Worm (Caenorhabditis elegans) whole organism, L1 larva: Measurements from ENCODE around the gene cal-1.

Experiments used
- C04F5.9 ChIP-seq: sonication (generic microtip); optimal IDR thresholded peaks from 2 replicates; lab custom pipeline; 2016; ENCODE audit warnings: missing genetic modification characterization, missing compliant biosample characterization
- C16A3.4 ChIP-seq: fragments of 150-350 bp; optimal IDR thresholded peaks from 2 replicates; lab custom pipeline; 2014; ENCODE audit warnings: missing biosample characterization, missing genetic modification characterization
- C34B4.2 ChIP-seq: sonication (generic microtip); optimal IDR thresholded peaks from 2 replicates; lab custom pipeline; 2017; ENCODE audit warnings: mild to moderate bottlenecking, missing genetic modification characterization, missing compliant biosample characterization
- F16B12.6 ChIP-seq: fragments of 150-350 bp; optimal IDR thresholded peaks from 2 replicates; lab custom pipeline; 2014; ENCODE audit warnings: missing biosample characterization, missing genetic modification characterization
- aha-1 ChIP-seq: fragments of 150-350 bp; optimal IDR thresholded peaks from 2 replicates; lab custom pipeline; 2014; ENCODE audit warnings: missing biosample characterization, missing genetic modification characterization
- alr-1 ChIP-seq: fragments of 200-800 bp; sonication (Bioruptor generic); optimal IDR thresholded peaks from 2 replicates; lab custom pipeline; 2018; ENCODE audit warnings: borderline replicate concordance, mild to moderate bottlenecking, missing genetic modification characterization, missing compliant biosample characterization
- aly-2 ChIP-seq: fragments of 150-350 bp; optimal IDR thresholded peaks from 2 replicates; lab custom pipeline; 2014; ENCODE audit warnings: missing biosample characterization, missing genetic modification characterization
- ceh-63 ChIP-seq: fragments of 200-800 bp; sonication (Bioruptor generic); optimal IDR thresholded peaks from 2 replicates; lab custom pipeline; 2018; ENCODE audit warnings: mild to moderate bottlenecking, missing genetic modification characterization, missing compliant biosample characterization
- dpl-1 ChIP-seq, 3 experiments: fragments of 150-350 bp in 2 of 3; sonication (generic microtip) in 1 of 3; optimal IDR thresholded peaks; 2 replicates each; lab custom pipeline; 2014 to 2017; ENCODE audit warnings: missing biosample characterization in 3 of 3, missing genetic modification characterization in 3 of 3, missing genetic modification reagents in 3 of 3
- dsc-1 ChIP-seq: sonication (generic microtip); optimal IDR thresholded peaks from 2 replicates; lab custom pipeline; 2016; ENCODE audit warnings: mild to moderate bottlenecking, missing genetic modification characterization, missing compliant biosample characterization
- efl-3 ChIP-seq: fragments of 200-800 bp; sonication (Bioruptor generic); optimal IDR thresholded peaks from 2 replicates; lab custom pipeline; 2018; ENCODE audit warnings: mild to moderate bottlenecking, missing genetic modification characterization, missing compliant biosample characterization
- elt-3 ChIP-seq, 6 experiments: fragments of 150-350 bp in 1 of 6; sonication (generic microtip); optimal IDR thresholded peaks; 2 replicates each; lab custom pipeline; 2017 to 2018; ENCODE audit warnings: missing biosample characterization in 6 of 6, missing genetic modification characterization in 6 of 6, inconsistent platforms in 1 of 6
- ets-5 ChIP-seq: fragments of 200-800 bp; sonication (Bioruptor generic); IDR thresholded peaks from 2 replicates; pipeline ENCODE4 v1.3.6; 2022; ENCODE audit warnings: missing genetic modification characterization, missing compliant biosample characterization
- fkh-10 ChIP-seq: sonication (generic microtip); optimal IDR thresholded peaks from 2 replicates; lab custom pipeline; 2017; ENCODE audit warnings: missing biosample characterization, missing genetic modification reagents, missing genetic modification characterization
- hlh-17 ChIP-seq: fragments of 200-800 bp; sonication (Bioruptor generic); optimal IDR thresholded peaks from 2 replicates; lab custom pipeline; 2018; ENCODE audit warnings: missing genetic modification characterization, mild to moderate bottlenecking, missing compliant biosample characterization, moderate library complexity, borderline replicate concordance
- hlh-4 ChIP-seq: sonication (generic microtip); optimal IDR thresholded peaks from 2 replicates; lab custom pipeline; 2016; ENCODE audit warnings: mild to moderate bottlenecking, missing genetic modification characterization, missing compliant biosample characterization
- isw-1 ChIP-seq: fragments of 200-800 bp; sonication (Bioruptor generic); IDR thresholded peaks from 2 replicates; pipeline ENCODE4 v1.3.6; 2022; ENCODE audit warnings: missing genetic modification characterization, missing compliant biosample characterization
- jun-1 ChIP-seq: fragments of 150-350 bp; optimal IDR thresholded peaks from 2 replicates; lab custom pipeline; 2014; ENCODE audit warnings: missing biosample characterization, missing genetic modification reagents, missing genetic modification characterization
- lin-14 ChIP-seq: fragments of 200-800 bp; sonication (Bioruptor generic); optimal IDR thresholded peaks from 2 replicates; lab custom pipeline; 2018; ENCODE audit warnings: mild to moderate bottlenecking, missing genetic modification characterization, moderate library complexity, missing compliant biosample characterization
- lin-15B ChIP-seq: fragments of 150-350 bp; sonication (generic microtip); optimal IDR thresholded peaks from 3 replicates; lab custom pipeline; 2014; ENCODE audit warnings: missing biosample characterization, missing genetic modification characterization
- lin-35 ChIP-seq, 2 experiments: fragments of 150-350 bp; optimal IDR thresholded peaks; 2 replicates each; lab custom pipeline; 2014; ENCODE audit warnings: missing biosample characterization in 2 of 2, missing genetic modification characterization in 2 of 2, missing genetic modification reagents in 2 of 2
- lir-3 ChIP-seq: sonication (generic microtip); optimal IDR thresholded peaks from 2 replicates; lab custom pipeline; 2016; ENCODE audit warnings: mild to moderate bottlenecking, missing genetic modification characterization, moderate library complexity, missing compliant biosample characterization; ENCODE audit not compliant: poor library complexity
- lsy-2 ChIP-seq, 2 experiments: fragments of 150-350 bp; optimal IDR thresholded peaks; 2 replicates each; lab custom pipeline; 2014; ENCODE audit warnings: missing biosample characterization in 2 of 2, missing genetic modification characterization in 2 of 2
- mdl-1 ChIP-seq, 2 experiments: fragments of 150-350 bp; optimal IDR thresholded peaks; 2 replicates each; lab custom pipeline; 2014 to 2017; ENCODE audit warnings: missing biosample characterization in 2 of 2, missing genetic modification characterization in 2 of 2, inconsistent platforms in 1 of 2
- mep-1 ChIP-seq: fragments of 150-350 bp; optimal IDR thresholded peaks from 2 replicates; lab custom pipeline; 2014; ENCODE audit warnings: missing biosample characterization, missing genetic modification characterization
- nhr-11 ChIP-seq: fragments of 150-350 bp; optimal IDR thresholded peaks from 2 replicates; lab custom pipeline; 2014; ENCODE audit warnings: missing biosample characterization, missing genetic modification characterization
- nhr-12 ChIP-seq: sonication (generic microtip); optimal IDR thresholded peaks from 2 replicates; lab custom pipeline; 2017; ENCODE audit warnings: missing biosample characterization, missing genetic modification characterization
- nhr-237 ChIP-seq: fragments of 150-350 bp; optimal IDR thresholded peaks from 2 replicates; lab custom pipeline; 2014; ENCODE audit warnings: missing biosample characterization, missing genetic modification characterization
- nhr-47 ChIP-seq: sonication (generic microtip); optimal IDR thresholded peaks from 2 replicates; lab custom pipeline; 2016; ENCODE audit warnings: mild to moderate bottlenecking, missing genetic modification characterization, moderate library complexity, missing compliant biosample characterization
- nhr-71 ChIP-seq: sonication (generic microtip); optimal IDR thresholded peaks from 2 replicates; lab custom pipeline; 2016; ENCODE audit warnings: mild to moderate bottlenecking, missing genetic modification characterization, moderate library complexity, missing compliant biosample characterization
- nhr-76 ChIP-seq: sonication (generic microtip); optimal IDR thresholded peaks from 2 replicates; lab custom pipeline; 2017; ENCODE audit warnings: missing biosample characterization, missing genetic modification characterization
- nhr-85 ChIP-seq: sonication (generic microtip); peaks from one replicate; lab custom pipeline; 2016; ENCODE audit warnings: missing genetic modification characterization, inconsistent platforms, missing compliant biosample characterization
- nhr-90 ChIP-seq: sonication (generic microtip); optimal IDR thresholded peaks from 2 replicates; lab custom pipeline; 2016; ENCODE audit warnings: mild to moderate bottlenecking, missing genetic modification characterization, missing compliant biosample characterization; ENCODE audit not compliant: poor library complexity
- pax-3 ChIP-seq: fragments of 200-800 bp; sonication (Bioruptor generic); optimal IDR thresholded peaks from 2 replicates; lab custom pipeline; 2018; ENCODE audit warnings: mild to moderate bottlenecking, missing genetic modification characterization, moderate library complexity, missing compliant biosample characterization
- rnt-1 ChIP-seq: sonication (generic microtip); optimal IDR thresholded peaks from 2 replicates; lab custom pipeline; 2016; ENCODE audit warnings: mild to moderate bottlenecking, missing genetic modification characterization, moderate library complexity, missing compliant biosample characterization
- snpc-4 ChIP-seq: fragments of 150-350 bp; optimal IDR thresholded peaks from 2 replicates; lab custom pipeline; 2014; ENCODE audit warnings: missing biosample characterization, missing genetic modification characterization
- snu-23 ChIP-seq: sonication (generic microtip); optimal IDR thresholded peaks from 2 replicates; lab custom pipeline; 2016; ENCODE audit warnings: missing genetic modification characterization, missing compliant biosample characterization
- sox-4 ChIP-seq: sonication (generic microtip); optimal IDR thresholded peaks from 2 replicates; lab custom pipeline; 2016; ENCODE audit warnings: missing genetic modification characterization, missing compliant biosample characterization
- sup-37 ChIP-seq: fragments of 200-800 bp; sonication (Bioruptor generic); optimal IDR thresholded peaks from 2 replicates; lab custom pipeline; 2018; ENCODE audit warnings: mild to moderate bottlenecking, missing genetic modification characterization, missing compliant biosample characterization
- swsn-7 ChIP-seq: sonication (generic microtip); optimal IDR thresholded peaks from 2 replicates; lab custom pipeline; 2016; ENCODE audit warnings: missing genetic modification characterization, missing compliant biosample characterization
- tbx-2 ChIP-seq: sonication (generic microtip); optimal IDR thresholded peaks from 2 replicates; lab custom pipeline; 2016; ENCODE audit warnings: missing genetic modification characterization, missing compliant biosample characterization
- unc-130 ChIP-seq: fragments of 150-350 bp; optimal IDR thresholded peaks from 2 replicates; lab custom pipeline; 2017; ENCODE audit warnings: missing biosample characterization, missing genetic modification characterization, inconsistent platforms
- unc-30 ChIP-seq: sonication (generic microtip); optimal IDR thresholded peaks from 2 replicates; lab custom pipeline; 2017; ENCODE audit warnings: missing biosample characterization, missing genetic modification characterization
- vab-15 ChIP-seq: sonication (generic microtip); optimal IDR thresholded peaks from 2 replicates; lab custom pipeline; 2017; ENCODE audit warnings: missing genotype, mild to moderate bottlenecking, missing genetic modification characterization, missing compliant biosample characterization
- zag-1 ChIP-seq: fragments of 150-350 bp; optimal IDR thresholded peaks from 2 replicates; lab custom pipeline; 2014; ENCODE audit warnings: missing biosample characterization, missing genetic modification characterization
- ztf-11 ChIP-seq, 2 experiments: sonication (generic microtip); optimal IDR thresholded peaks; 2 replicates each; lab custom pipeline; 2016 to 2017; ENCODE audit warnings: missing genetic modification characterization in 2 of 2, missing biosample characterization in 1 of 2, missing compliant biosample characterization in 1 of 2
- ztf-4 ChIP-seq: fragments of 150-350 bp; optimal IDR thresholded peaks from 2 replicates; lab custom pipeline; 2014; ENCODE audit warnings: missing biosample characterization, missing genetic modification characterization

cal-1 gene

DNA sequence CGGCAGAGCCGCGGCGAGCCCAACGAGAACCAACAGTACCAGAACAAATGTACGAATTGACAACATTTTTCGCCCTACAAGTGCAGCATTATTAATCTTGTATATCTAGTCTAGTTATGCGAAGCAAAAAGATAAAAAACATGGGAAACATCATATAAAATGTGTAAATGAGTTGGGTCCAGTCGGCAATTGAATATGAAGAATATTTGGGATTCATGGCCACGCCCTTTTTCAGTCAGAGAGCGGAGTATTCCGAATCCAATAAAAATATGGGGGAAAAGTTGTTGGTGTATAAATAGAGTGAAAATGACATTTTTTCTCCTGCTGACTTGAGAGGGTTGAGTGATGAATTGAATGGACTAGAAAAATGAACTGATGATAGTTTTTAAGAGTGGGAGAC is 10.9 kb downstream of the cal-1 start, which contains the start of gene nlp-46:
Gene nlp-46, minus strand, starts transcription at position 101 of the 400 bp plus-strand sequence.
- no peak for TF ChIP-seq nhr-47
- no peak for TF ChIP-seq dpl-1 (GFP tag; optimal IDR thresholded peaks at IDR 0.05; lab: Kevin White, UChicago)
- no peak for TF ChIP-seq nhr-11 (tag; lab: Kevin White, UChicago)
- TF ChIP-seq, all 84 proteins: peak for 0

DNA sequence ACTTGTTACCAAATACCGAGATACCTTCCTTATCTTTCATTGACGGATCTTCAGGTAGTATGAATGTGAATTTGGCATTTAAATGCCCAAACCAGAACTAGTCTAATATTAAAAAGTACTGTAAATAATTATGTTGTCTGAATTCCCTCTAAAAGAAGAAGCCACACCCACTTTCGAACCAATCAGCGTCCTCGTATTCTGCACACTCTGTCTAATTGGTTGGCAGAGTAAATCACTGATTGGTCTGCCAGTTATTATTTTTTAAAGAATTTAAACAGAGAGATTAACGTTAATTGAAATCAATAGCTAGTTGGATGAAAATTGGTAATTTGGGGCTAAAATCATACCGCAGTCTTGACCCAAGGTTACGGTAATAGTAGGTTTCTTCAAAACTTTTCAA is 11.3 kb downstream of the cal-1 start:
- TF ChIP-seq snpc-4 (no peak), isw-1 (GFP tag; lab: Robert Waterston, UW) (no peak), lir-3 (no peak), sup-37 (GFP tag; lab: Kevin White, UChicago) (no peak), lin-15B (no peak), ztf-4 (tag; lab: Kevin White, UChicago) (no peak), sox-4 (tag; lab: Kevin White, UChicago) (no peak), mdl-1 (tag; optimal IDR thresholded peaks at IDR 0.05; lab: Kevin White, UChicago) (no peak), fkh-10 (GFP tag; lab: Kevin White, UChicago) (no peak), swsn-7 (no peak), snu-23 (GFP tag; lab: Kevin White, UChicago) (no peak), nhr-12 (tag; lab: Kevin White, UChicago) (no peak), efl-3 (GFP tag; lab: Kevin White, UChicago) (no peak), ets-5 (GFP tag; lab: Robert Waterston, UW) (no peak)

DNA sequence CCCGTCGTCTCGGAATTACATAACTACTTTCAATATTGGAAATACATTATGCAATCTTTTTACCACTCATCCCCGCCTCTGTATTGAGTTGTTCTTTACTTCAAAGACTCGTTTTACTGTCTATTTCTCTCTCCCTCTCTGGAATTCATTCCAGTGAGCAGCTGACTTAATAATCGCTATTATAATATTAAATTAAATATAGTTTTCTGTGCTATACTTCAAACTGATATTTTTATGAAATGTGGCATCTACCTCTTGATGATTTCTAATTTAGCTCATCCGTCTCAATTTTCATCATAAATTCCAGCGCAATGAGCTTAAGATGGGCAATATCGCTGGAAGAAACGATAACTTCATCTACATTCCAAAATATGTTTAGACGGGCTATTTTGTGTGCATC is 13.6 kb downstream of the cal-1 start, which contains the start of gene T28H10.1:
Gene T28H10.1, plus strand, starts transcription at position 301 of the 400 bp plus-strand sequence.
- TF ChIP-seq lsy-2 (tag; optimal IDR thresholded peaks at IDR 0.05; lab: Kevin White, UChicago) (no peak), swsn-7 (no peak), hlh-17 (no peak), nhr-237 (tag; lab: Kevin White, UChicago) (no peak)

DNA sequence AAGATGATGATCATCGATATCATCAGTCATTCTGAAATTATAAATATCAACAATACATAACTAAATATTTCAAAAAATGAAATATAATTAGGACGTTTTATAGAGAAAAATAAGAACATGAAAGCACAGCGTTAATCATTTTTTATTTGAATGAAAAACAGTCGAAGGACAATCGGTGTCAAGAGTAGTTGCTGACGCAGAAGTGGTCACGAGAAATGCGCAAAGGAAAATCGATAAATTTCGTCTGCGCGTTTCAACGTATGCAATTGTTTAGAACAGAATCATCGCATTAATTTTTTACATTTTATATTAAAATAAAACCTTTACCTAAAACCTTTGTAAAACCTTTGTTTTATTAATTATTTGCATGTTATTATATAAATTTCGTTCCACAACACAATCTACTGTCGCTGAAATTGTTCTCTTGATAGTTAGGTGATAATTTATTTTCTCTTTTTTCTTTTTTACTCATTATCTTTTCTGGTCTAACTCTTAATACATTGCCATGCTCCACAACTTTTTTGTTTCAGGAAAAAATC is 19.3 kb downstream of the cal-1 start, which contains the start of the genes W04D2.4 and rbm-25:
Gene W04D2.4, minus strand, starts transcription at position 31 of the 539 bp plus-strand sequence.
Gene rbm-25, plus strand, starts transcription at position 489 of the 539 bp plus-strand sequence.
- TF ChIP-seq nhr-90 (tag; lab: Kevin White, UChicago) (peak; percentile 86), lin-35 (GFP tag; optimal IDR thresholded peaks at IDR 0.05; lab: Kevin White, UChicago) (peak; percentile 76 to 85), efl-3 (GFP tag; lab: Kevin White, UChicago) (no peak), jun-1 (tag; lab: Kevin White, UChicago) (peak; percentile 70), elt-3 (tag; optimal IDR thresholded peaks at IDR 0.05; lab: Kevin White, UChicago) (peak in 2 of 6 experiments; percentile 56 to 73), vab-15 (tag; lab: Kevin White, UChicago) (no peak), unc-30 (tag; lab: Kevin White, UChicago) (no peak), sox-4 (tag; lab: Kevin White, UChicago) (peak; percentile 78), rnt-1 (tag; lab: Kevin White, UChicago) (peak; percentile 87), pax-3 (tag; lab: Kevin White, UChicago) (peak; percentile 64), nhr-85 (tag; lab: Kevin White, UChicago) (peak; percentile 90), hlh-4 (no peak), F16B12.6 (tag; lab: Kevin White, UChicago) (peak; percentile 32), C16A3.4 (tag; lab: Kevin White, UChicago) (peak; percentile 76), unc-130 (peak; percentile 81), alr-1 (no peak), C04F5.9 (peak; percentile 41), dsc-1 (peak; percentile 91), nhr-71 (peak; percentile 92), sup-37 (GFP tag; lab: Kevin White, UChicago) (no peak), aha-1 (peak; percentile 23), ceh-63 (GFP tag; lab: Kevin White, UChicago) (no peak), zag-1 (tag; lab: Kevin White, UChicago) (peak; percentile 28), mep-1 (tag; lab: Kevin White, UChicago) (peak; percentile 98), C34B4.2 (tag; lab: Kevin White, UChicago) (no peak), aly-2 (tag; lab: Kevin White, UChicago) (peak; percentile 25), tbx-2 (tag; lab: Kevin White, UChicago) (peak; percentile 87), lin-15B (peak; percentile 23), ztf-11 (tag; optimal IDR thresholded peaks at IDR 0.05; lab: Kevin White, UChicago) (peak in 1 of 2 experiments; percentile 40), nhr-76 (tag; lab: Kevin White, UChicago) (no peak), nhr-11 (tag; lab: Kevin White, UChicago) (peak; percentile 50), lin-14 (peak; percentile 87)
